Fruit fly (Drosophila melanogaster) whole organism, embryonic: ENCODE measurements around the gene Oscillin.

Experiments
- Atf-2 ChIP-seq: fragments of 200-800 bp; sonication (Bioruptor generic); optimal IDR thresholded peaks from 2 replicates; lab custom pipeline; 2016; ENCODE audit warnings: missing biosample characterization, missing genetic modification characterization
- BEAF-32 ChIP-seq: fragments of 200-800 bp; sonication (Bioruptor generic); optimal IDR thresholded peaks from 3 replicates; lab custom pipeline; 2017; ENCODE audit warnings: missing biosample characterization, missing genetic modification characterization, mild to moderate bottlenecking, moderate library complexity, missing genetic modification reagents
- CG10543 ChIP-seq: fragments of 200-800 bp; sonication (Bioruptor generic); optimal IDR thresholded peaks from 3 replicates; lab custom pipeline; 2017; ENCODE audit warnings: missing biosample characterization, mild to moderate bottlenecking, missing genetic modification characterization, moderate library complexity
- CG10979 ChIP-seq: fragments of 200-800 bp; sonication (Bioruptor generic); optimal IDR thresholded peaks from 2 replicates; lab custom pipeline; 2018; ENCODE audit warnings: missing biosample characterization, mild to moderate bottlenecking, missing genetic modification characterization, moderate library complexity
- CG12659 ChIP-seq: fragments of 200-800 bp; sonication (Bioruptor generic); optimal IDR thresholded peaks from 3 replicates; lab custom pipeline; 2017; ENCODE audit warnings: mild to moderate bottlenecking, missing biosample characterization, missing genetic modification reagents, missing genetic modification characterization
- CG13123 ChIP-seq: fragments of 200-800 bp; sonication (Bioruptor generic); optimal IDR thresholded peaks from 2 replicates; lab custom pipeline; 2016; ENCODE audit warnings: missing biosample characterization, missing genetic modification characterization
- CG13296 ChIP-seq: fragments of 200-800 bp; sonication (Bioruptor generic); optimal IDR thresholded peaks from 3 replicates; lab custom pipeline; 2018; ENCODE audit warnings: missing biosample characterization, mild to moderate bottlenecking, missing genetic modification characterization
- CG14710 ChIP-seq: fragments of 200-800 bp; sonication (Bioruptor generic); optimal IDR thresholded peaks from 3 replicates; lab custom pipeline; 2019; ENCODE audit warnings: missing biosample characterization, mild to moderate bottlenecking, missing genetic modification characterization, moderate library complexity
- CG15269 ChIP-seq: fragments of 200-800 bp; sonication (Bioruptor generic); optimal IDR thresholded peaks from 2 replicates; lab custom pipeline; 2018; ENCODE audit warnings: missing biosample characterization, mild to moderate bottlenecking, missing genetic modification characterization, moderate library complexity
- CG1603 ChIP-seq: fragments of 200-800 bp; sonication (Bioruptor generic); optimal IDR thresholded peaks from 2 replicates; lab custom pipeline; 2019; ENCODE audit warnings: missing biosample characterization, mild to moderate bottlenecking, missing genetic modification characterization, moderate library complexity
- CG17361 ChIP-seq: fragments of 200-800 bp; sonication (Bioruptor generic); IDR thresholded peaks from 3 replicates; pipeline ENCODE4 v1.3.6; 2022; ENCODE audit warnings: missing biosample characterization, missing genetic modification characterization
- CG2120 ChIP-seq: fragments of 200-800 bp; sonication (Bioruptor generic); optimal IDR thresholded peaks from 3 replicates; lab custom pipeline; 2016; ENCODE audit warnings: missing biosample characterization, missing genetic modification characterization
- CG33557 ChIP-seq: fragments of 200-800 bp; sonication (Bioruptor generic); optimal IDR thresholded peaks from 2 replicates; lab custom pipeline; 2019; ENCODE audit warnings: missing biosample characterization, mild to moderate bottlenecking, missing genetic modification characterization, moderate library complexity
- CG5245 ChIP-seq: fragments of 200-800 bp; sonication (Bioruptor generic); optimal IDR thresholded peaks from 3 replicates; lab custom pipeline; 2016; ENCODE audit warnings: missing biosample characterization, missing genetic modification characterization
- CG5953 ChIP-seq: fragments of 200-800 bp; sonication (Bioruptor generic); IDR thresholded peaks from 2 replicates; pipeline ENCODE4 v1.3.6; 2022; ENCODE audit warnings: missing biosample characterization, missing genetic modification characterization
- CG6854 ChIP-seq: fragments of 200-800 bp; sonication (Bioruptor generic); optimal IDR thresholded peaks from 3 replicates; lab custom pipeline; 2017; ENCODE audit warnings: missing biosample characterization, mild to moderate bottlenecking, missing genetic modification characterization
- CG8924 ChIP-seq: fragments of 200-800 bp; optimal IDR thresholded peaks from 3 replicates; lab custom pipeline; 2019; ENCODE audit warnings: missing biosample characterization, mild to moderate bottlenecking, missing genetic modification characterization, moderate library complexity
- CG9727 ChIP-seq: fragments of 200-800 bp; sonication (Bioruptor generic); optimal IDR thresholded peaks from 3 replicates; lab custom pipeline; 2017; ENCODE audit warnings: missing biosample characterization, mild to moderate bottlenecking, missing genetic modification characterization
- D19B ChIP-seq: fragments of 200-800 bp; sonication (Bioruptor generic); optimal IDR thresholded peaks from 2 replicates; lab custom pipeline; 2017; ENCODE audit warnings: missing biosample characterization, mild to moderate bottlenecking, missing genetic modification characterization
- Deaf1 ChIP-seq: fragments of 200-800 bp; optimal IDR thresholded peaks from 3 replicates; lab custom pipeline; 2019; ENCODE audit warnings: missing biosample characterization, mild to moderate bottlenecking, missing genetic modification characterization, moderate library complexity
- Dek ChIP-seq: fragments of 200-800 bp; sonication (Bioruptor generic); optimal IDR thresholded peaks from 3 replicates; lab custom pipeline; 2019; ENCODE audit warnings: missing biosample characterization, mild to moderate bottlenecking, missing genetic modification characterization, moderate library complexity
- Dfd ChIP-seq, 2 experiments: fragments of >200 bp; optimal IDR thresholded peaks; 2 replicates each; lab custom pipeline; 2017; ENCODE audit warnings: missing biosample characterization in 2 of 2, missing genetic modification characterization in 2 of 2
- GATAe ChIP-seq: fragments of 200-800 bp; sonication (Bioruptor generic); conservative IDR thresholded peaks from 2 replicates; pipeline ENCODE4 v1.3.6; 2022; ENCODE audit warnings: missing biosample characterization, missing genetic modification characterization
- HLH54F ChIP-seq: fragments of 200-800 bp; sonication (Bioruptor generic); optimal IDR thresholded peaks from 3 replicates; lab custom pipeline; 2016; ENCODE audit warnings: missing biosample characterization, missing genetic modification characterization
- Lim3 ChIP-seq: fragments of 200-800 bp; sonication (Bioruptor generic); IDR thresholded peaks from 2 replicates; pipeline ENCODE4 v1.3.6; 2022; ENCODE audit warnings: missing biosample characterization, missing genetic modification characterization
- Lpt ChIP-seq: fragments of >200 bp; optimal IDR thresholded peaks from 2 replicates; lab custom pipeline; 2018; ENCODE audit warnings: missing biosample characterization, missing genetic modification characterization
- MBD-R2 ChIP-seq: fragments of 200-800 bp; sonication (Bioruptor generic); IDR thresholded peaks from 2 replicates; pipeline ENCODE4 v1.3.6; 2022; ENCODE audit warnings: missing biosample characterization, missing genetic modification characterization
- MESR4 ChIP-seq: fragments of 200-800 bp; sonication (Bioruptor generic); optimal IDR thresholded peaks from 2 replicates; lab custom pipeline; 2018; ENCODE audit warnings: missing biosample characterization, mild to moderate bottlenecking, missing genetic modification characterization, moderate library complexity
- NC2β ChIP-seq: fragments of 200-800 bp; sonication (Bioruptor generic); optimal IDR thresholded peaks from 2 replicates; lab custom pipeline; 2016; ENCODE audit warnings: missing biosample characterization, missing genetic modification characterization
- Nf-YA ChIP-seq: fragments of 200-800 bp; sonication (Bioruptor generic); IDR thresholded peaks from 2 replicates; pipeline ENCODE4 v1.3.6; 2022; ENCODE audit warnings: missing biosample characterization, missing genetic modification characterization
- Nf-YC ChIP-seq: fragments of 200-800 bp; optimal IDR thresholded peaks from 3 replicates; lab custom pipeline; 2019; ENCODE audit warnings: missing biosample characterization, mild to moderate bottlenecking, missing genetic modification characterization, moderate library complexity
- Sin3A ChIP-seq: fragments of >200 bp; optimal IDR thresholded peaks from 2 replicates; lab custom pipeline; 2018
- Spps ChIP-seq: fragments of 200-800 bp; sonication (Bioruptor generic); optimal IDR thresholded peaks from 2 replicates; lab custom pipeline; 2018; ENCODE audit warnings: missing biosample characterization, mild to moderate bottlenecking, missing genetic modification characterization
- Ssrp ChIP-seq: fragments of 200-800 bp; sonication (Bioruptor generic); optimal IDR thresholded peaks from 2 replicates; lab custom pipeline; 2018; ENCODE audit warnings: missing biosample characterization, mild to moderate bottlenecking, missing genetic modification characterization, moderate library complexity
- dm ChIP-seq: fragments of 200-800 bp; sonication (Bioruptor generic); optimal IDR thresholded peaks from 3 replicates; lab custom pipeline; 2016; ENCODE audit warnings: missing biosample characterization, missing genetic modification characterization
- fd3F ChIP-seq: fragments of 200-800 bp; sonication (Bioruptor generic); optimal IDR thresholded peaks from 2 replicates; lab custom pipeline; 2018; ENCODE audit warnings: missing biosample characterization, mild to moderate bottlenecking, missing genetic modification characterization, moderate library complexity
- fd96Cb ChIP-seq: fragments of 200-800 bp; sonication (Bioruptor generic); optimal IDR thresholded peaks from 2 replicates; lab custom pipeline; 2018; ENCODE audit warnings: missing biosample characterization, mild to moderate bottlenecking, missing genetic modification characterization, moderate library complexity
- fru ChIP-seq: fragments of >200 bp; optimal IDR thresholded peaks from 2 replicates; lab custom pipeline; 2017
- gem ChIP-seq: fragments of 200-800 bp; sonication (Bioruptor generic); optimal IDR thresholded peaks from 2 replicates; lab custom pipeline; 2019; ENCODE audit warnings: missing biosample characterization, mild to moderate bottlenecking, missing genetic modification characterization, moderate library complexity
- gfzf ChIP-seq: fragments of 200-800 bp; sonication (Bioruptor generic); optimal IDR thresholded peaks from 2 replicates; lab custom pipeline; 2016; ENCODE audit warnings: missing biosample characterization, mild to moderate bottlenecking, missing genetic modification characterization, moderate library complexity
- grn ChIP-seq: fragments of 200-800 bp; sonication (Bioruptor generic); optimal IDR thresholded peaks from 3 replicates; lab custom pipeline; 2017; ENCODE audit warnings: missing biosample characterization, missing genetic modification characterization
- hkb ChIP-seq, 2 experiments: fragments of 200-800 bp in 1 of 2; fragments of >200 bp in 1 of 2; sonication (Bioruptor generic) in 1 of 2; IDR thresholded peaks in 1 of 2; optimal IDR thresholded peaks in 1 of 2; 2 replicates each; pipeline versions ENCODE4 v1.3.6 to Lab custom; 2017 to 2022; ENCODE audit warnings: missing biosample characterization in 1 of 2, missing genetic modification characterization in 1 of 2
- ind ChIP-seq: fragments of 200-800 bp; sonication (Bioruptor generic); optimal IDR thresholded peaks from 3 replicates; lab custom pipeline; 2016; ENCODE audit warnings: missing biosample characterization, missing genetic modification characterization
- nmo ChIP-seq: fragments of 200-800 bp; sonication (Bioruptor generic); optimal IDR thresholded peaks from 2 replicates; lab custom pipeline; 2018; ENCODE audit warnings: missing biosample characterization, mild to moderate bottlenecking, missing genetic modification characterization, moderate library complexity
- oc ChIP-seq: fragments of 200-800 bp; sonication (Bioruptor generic); optimal IDR thresholded peaks from 2 replicates; lab custom pipeline; 2018; ENCODE audit warnings: missing biosample characterization, mild to moderate bottlenecking, missing genetic modification characterization, moderate library complexity
- phol ChIP-seq: fragments of 200-800 bp; sonication (Bioruptor generic); optimal IDR thresholded peaks from 3 replicates; lab custom pipeline; 2018; ENCODE audit warnings: missing biosample characterization, mild to moderate bottlenecking, missing genetic modification characterization, moderate library complexity
- sima ChIP-seq: fragments of 200-800 bp; sonication (Bioruptor generic); optimal IDR thresholded peaks from 2 replicates; lab custom pipeline; 2016; ENCODE audit warnings: missing biosample characterization, missing genetic modification characterization
- slbo ChIP-seq: fragments of 200-800 bp; sonication (Bioruptor generic); IDR thresholded peaks from 2 replicates; pipeline ENCODE4 v1.3.6; 2022; ENCODE audit warnings: missing biosample characterization, missing genetic modification characterization
- sqz ChIP-seq: fragments of 200-800 bp; sonication (Bioruptor generic); optimal IDR thresholded peaks from 3 replicates; lab custom pipeline; 2018; ENCODE audit warnings: missing biosample characterization, mild to moderate bottlenecking, missing genetic modification characterization
- trem ChIP-seq: fragments of 200-800 bp; optimal IDR thresholded peaks from 3 replicates; lab custom pipeline; 2019; ENCODE audit warnings: missing biosample characterization, mild to moderate bottlenecking, missing genetic modification characterization, moderate library complexity
- ttk ChIP-seq: fragments of 200-800 bp; sonication (Bioruptor generic); IDR thresholded peaks from 2 replicates; pipeline ENCODE4 v2.1.2; 2022; ENCODE audit warnings: missing biosample characterization, missing genetic modification characterization

The Oscillin gene

DNA sequence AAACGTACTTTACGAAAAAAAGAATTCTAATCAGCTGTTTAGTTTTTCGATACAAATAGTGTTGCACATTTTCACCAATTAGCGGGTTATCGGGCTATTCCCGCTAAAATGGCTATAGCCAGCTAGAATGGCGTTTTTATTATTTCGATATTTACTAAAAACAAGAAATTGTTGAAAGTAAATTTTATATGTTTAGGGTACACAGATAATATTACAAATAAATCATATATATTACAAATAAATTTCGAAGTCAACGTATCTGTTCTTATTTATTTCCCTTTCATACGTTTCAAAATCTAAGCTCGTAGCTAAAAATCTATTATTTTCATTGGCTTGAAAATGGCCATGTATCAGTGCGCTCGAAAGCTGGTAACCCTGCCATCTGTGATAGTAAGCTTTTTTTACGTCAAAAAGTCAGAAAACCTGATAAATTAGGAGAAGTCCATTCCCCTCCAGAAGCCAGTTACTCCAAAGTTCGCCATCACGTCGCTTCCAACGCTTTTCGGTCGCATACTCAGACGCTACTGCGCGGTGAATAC, 27.0 kb upstream of the Oscillin start, which contains the start of the genes CG7382 and cl (continued):
- no peak for TF ChIP-seq GATAe (GFP tag; lab: Robert Waterston, UW)
- TF ChIP-seq nmo (GFP tag; lab: Kevin White, UChicago): peak; percentile 79
- TF ChIP-seq NC2β (GFP tag; lab: Kevin White, UChicago): no peak
- TF ChIP-seq CG14710 (tag; lab: Kevin White, UChicago): peak; percentile 84
- TF ChIP-seq Lim3: no peak
- TF ChIP-seq CG12659 (GFP tag; lab: Kevin White, UChicago): peak; percentile 71
- no peak for TF ChIP-seq CG5245 (GFP tag; lab: Kevin White, UChicago)
- TF ChIP-seq MESR4 (GFP tag; lab: Kevin White, UChicago): peak; percentile 46
- TF ChIP-seq Nf-YA (GFP tag; lab: Robert Waterston, UW): no peak
- TF ChIP-seq dm (GFP tag; lab: Kevin White, UChicago): no peak
- peak; percentile 38; the same call in 1 of the 2 replicates for TF ChIP-seq MBD-R2 (GFP tag; lab: Robert Waterston, UW)
- no peak for TF ChIP-seq fru
- no peak for TF ChIP-seq ttk (GFP tag; lab: Robert Waterston, UW)
- peak; percentile 64 for TF ChIP-seq gem
- no peak for TF ChIP-seq Deaf1
- TF ChIP-seq CG15269 (tag; lab: Kevin White, UChicago): peak; percentile 35
- peak; percentile 60 for TF ChIP-seq gfzf (GFP tag; lab: Kevin White, UChicago)
- TF ChIP-seq slbo (GFP tag; lab: Robert Waterston, UW): peak; percentile 61
- TF ChIP-seq CG10979 (tag; lab: Kevin White, UChicago): peak; percentile 24
- no peak for TF ChIP-seq oc (tag; lab: Kevin White, UChicago)
- peak; percentile 65 for TF ChIP-seq sqz (GFP tag; lab: Kevin White, UChicago)
- TF ChIP-seq phol (tag; lab: Kevin White, UChicago): peak; percentile 72
- peak; percentile 56 for TF ChIP-seq BEAF-32 (GFP tag; lab: Kevin White, UChicago)
- TF ChIP-seq Spps (tag; lab: Kevin White, UChicago): no peak
- peak; percentile 11 for TF ChIP-seq fd96Cb (tag; lab: Kevin White, UChicago)
- TF ChIP-seq Dek (tag; lab: Kevin White, UChicago): peak; percentile 35
- no peak for TF ChIP-seq CG13123
- TF ChIP-seq Lpt: no peak
- peak; percentile 54 for TF ChIP-seq ind (GFP tag; lab: Kevin White, UChicago)
- TF ChIP-seq CG10543 (GFP tag; lab: Kevin White, UChicago): peak; percentile 57
- TF ChIP-seq Dfd (GFP tag; optimal IDR thresholded peaks at IDR 0.05; lab: Kevin White, UChicago): no peak
- no peak for TF ChIP-seq CG33557 (GFP tag; lab: Kevin White, UChicago)
- TF ChIP-seq Nf-YC (tag; lab: Kevin White, UChicago): peak; percentile 65
- TF ChIP-seq CG9727 (GFP tag; lab: Kevin White, UChicago): peak; percentile 42
- no peak for TF ChIP-seq CG13296 (GFP tag; lab: Kevin White, UChicago)
- TF ChIP-seq CG2120 (GFP tag; lab: Kevin White, UChicago): peak; percentile 54
- TF ChIP-seq hkb (optimal IDR thresholded peaks at IDR 0.05; lab: Kevin White, UChicago): peak; percentile 85
- no peak for TF ChIP-seq hkb (GFP tag; IDR thresholded peaks at IDR 0.05; lab: Robert Waterston, UW)
- TF ChIP-seq HLH54F (GFP tag; lab: Kevin White, UChicago): peak; percentile 31
- TF ChIP-seq fd3F: peak; percentile 11
- TF ChIP-seq sima (GFP tag; lab: Kevin White, UChicago): no peak
- TF ChIP-seq CG8924 (tag; lab: Kevin White, UChicago): peak; percentile 22
- no peak for TF ChIP-seq Atf-2 (GFP tag; lab: Kevin White, UChicago)
- TF ChIP-seq CG6854 (GFP tag; lab: Kevin White, UChicago): no peak
- TF ChIP-seq Ssrp (tag; lab: Kevin White, UChicago): peak; percentile 39
- TF ChIP-seq CG1603 (tag; lab: Kevin White, UChicago): no peak
- TF ChIP-seq CG5953 (GFP tag; lab: Robert Waterston, UW): no peak
- no peak for TF ChIP-seq grn
- peak; percentile 30 for TF ChIP-seq trem (tag; lab: Kevin White, UChicago)
- no peak for TF ChIP-seq D19B (GFP tag; lab: Kevin White, UChicago)
- TF ChIP-seq CG17361 (GFP tag; lab: Robert Waterston, UW): peak; percentile 68
- TF ChIP-seq Sin3A (lab: Kevin White, UChicago): peak; percentile 81
